Worm (Caenorhabditis elegans): Measurements from ENCODE around the gene nspb-5.

DNA sequence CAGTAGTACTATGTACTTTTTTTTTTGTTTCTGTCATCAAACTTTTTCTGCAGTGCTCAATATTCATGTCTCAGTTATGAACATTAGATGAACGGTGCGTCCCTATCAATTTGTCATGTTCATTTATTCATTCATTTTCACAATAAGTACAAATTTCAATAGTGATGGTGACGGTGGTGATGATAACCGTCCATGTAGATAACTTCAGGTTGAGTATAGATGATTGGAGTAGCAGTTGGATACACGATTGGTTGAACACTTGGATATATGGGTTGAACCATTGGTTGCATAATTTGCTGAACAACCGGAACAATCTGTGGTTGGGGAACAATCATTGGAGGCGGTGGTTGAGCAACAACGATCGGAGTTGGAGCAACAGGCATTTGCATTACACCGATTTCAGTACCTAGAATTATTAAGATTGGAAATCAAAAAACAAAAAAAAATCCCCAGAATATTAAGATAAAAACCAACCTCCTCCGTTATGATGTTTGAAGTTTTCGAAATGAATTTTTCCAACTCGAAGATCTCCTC lies 10.7 kb upstream of the nspb-5 start:
- TF ChIP-seq C08G9.2 (tag; optimal IDR thresholded peaks at IDR 0.05) (no peak), unc-86 (tag; optimal IDR thresholded peaks at IDR 0.05) (no peak), ets-4 (tag; optimal IDR thresholded peaks at IDR 0.05) (no peak), pha-4 (tag; optimal IDR thresholded peaks at IDR 0.05) (no peak), syd-9 (tag; optimal IDR thresholded peaks at IDR 0.05) (no peak)

All from whole organism, late embryonic.